Fruit fly (Drosophila melanogaster): ENCODE measurements around the gene CG43391.
A peak's percentile ranks its signal among the peaks of the same experiment; 100 is the strongest.

DNA sequence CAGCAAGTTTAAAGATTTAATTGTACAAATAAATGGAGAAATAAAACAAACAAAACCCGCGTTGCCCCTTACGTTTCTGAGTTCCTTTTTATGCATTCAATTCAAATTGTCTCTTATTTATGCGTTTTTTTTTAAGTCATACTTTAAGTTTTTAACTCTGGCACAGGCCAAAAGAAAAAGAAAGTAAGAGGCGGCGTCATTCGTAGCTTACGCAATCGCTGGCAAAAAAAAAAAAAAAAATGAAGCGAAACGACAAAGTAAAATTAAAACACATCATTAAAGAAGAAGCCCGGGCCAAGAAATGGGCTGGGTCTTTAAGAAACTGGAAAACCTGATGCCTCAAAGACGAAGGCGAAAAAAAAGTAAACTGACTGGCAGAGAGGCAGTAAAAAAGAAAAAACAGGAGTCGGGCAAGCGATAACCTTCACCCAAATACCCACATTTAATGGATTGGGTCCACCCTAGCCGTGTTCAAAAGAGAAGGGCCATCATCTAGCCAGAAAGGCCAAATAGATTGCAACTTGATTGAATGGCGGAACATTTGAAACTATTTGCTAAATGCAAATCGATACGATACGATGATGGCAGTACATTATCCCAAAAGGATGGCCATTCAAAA is 37.0 kb downstream of the CG43391 start:
- TF ChIP-seq CG14655 (GFP tag; optimal IDR thresholded peaks at IDR 0.05) (no peak), CG15710 (tag; optimal IDR thresholded peaks at IDR 0.05) (no peak), Pif1A (GFP tag; optimal IDR thresholded peaks at IDR 0.05) (no peak), Pif1B (GFP tag; optimal IDR thresholded peaks at IDR 0.05) (no peak), CG32121 (GFP tag; IDR thresholded peaks at IDR 0.05) (no peak), CG4496 (GFP tag; IDR thresholded peaks at IDR 0.05) (0 out of 3 replicates have a peak, but pooled peaks have one; percentile 22), EcR (GFP tag; optimal IDR thresholded peaks at IDR 0.05) (no peak)

Measured in whole organism, pupa.